Fruit fly (Drosophila melanogaster): ENCODE results near the gene CG33060.

DNA sequence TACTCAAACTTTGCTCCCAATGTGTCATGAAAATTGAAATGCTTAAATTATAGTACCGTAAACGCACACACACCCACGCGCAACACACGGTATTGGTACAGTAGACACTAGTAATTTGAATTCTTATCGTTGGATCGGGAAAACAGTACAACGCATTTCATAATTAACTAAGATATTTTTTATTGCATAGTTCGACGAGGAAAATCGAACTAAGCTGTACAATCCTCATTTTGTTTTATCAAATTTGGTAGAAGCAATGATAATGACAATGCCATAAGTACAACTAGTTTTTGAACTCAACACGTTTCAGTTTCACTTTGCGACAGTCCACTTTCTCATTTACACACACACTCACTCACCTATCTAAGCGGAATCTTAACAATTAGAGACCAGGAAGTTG, 49.9 kb downstream of the CG33060 start:
- TF ChIP-seq psq (optimal IDR thresholded peaks at IDR 0.05) (no peak), pan (optimal IDR thresholded peaks at IDR 0.05) (no peak), usp (GFP tag; optimal IDR thresholded peaks at IDR 0.05) (no peak), EcR (GFP tag; optimal IDR thresholded peaks at IDR 0.05) (no peak), Dll (optimal IDR thresholded peaks at IDR 0.05) (no peak), CG8478 (optimal IDR thresholded peaks at IDR 0.05) (no peak)

All from whole organism.